Fruit fly (Drosophila melanogaster): ENCODE results near the gene CG31347.
"Not testable (repeated sequence)": the region's sequence is repeated elsewhere in the genome, so short reads cannot be mapped to it uniquely, and the experiment has no call there.

CG31347 gene

DNA sequence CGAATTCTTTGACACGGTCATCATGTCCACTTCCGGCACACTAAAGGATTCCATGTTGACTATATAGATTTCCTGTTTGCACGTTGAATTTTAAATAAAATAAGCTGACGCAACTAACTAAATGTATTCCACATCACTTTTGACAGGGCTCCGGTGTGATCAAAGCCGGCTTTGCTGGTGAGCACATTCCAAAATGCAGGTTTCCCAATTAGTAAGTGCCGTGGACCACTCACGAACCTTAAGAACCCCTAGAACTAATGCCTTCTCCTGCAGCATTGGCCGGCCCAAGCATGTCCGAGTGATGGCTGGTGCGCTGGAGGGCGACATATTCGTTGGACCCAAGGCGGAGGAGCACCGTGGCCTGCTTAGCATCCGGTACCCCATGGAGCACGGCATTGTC, at the start of gene CG31347:
CG31347 (minus strand) TSS at position 101 of the 400 bp plus-strand sequence.
- no peak for TF ChIP-seq CG17801 (GFP tag; optimal IDR thresholded peaks at IDR 0.05; ENCODE audit: partially characterized antibody)

DNA sequence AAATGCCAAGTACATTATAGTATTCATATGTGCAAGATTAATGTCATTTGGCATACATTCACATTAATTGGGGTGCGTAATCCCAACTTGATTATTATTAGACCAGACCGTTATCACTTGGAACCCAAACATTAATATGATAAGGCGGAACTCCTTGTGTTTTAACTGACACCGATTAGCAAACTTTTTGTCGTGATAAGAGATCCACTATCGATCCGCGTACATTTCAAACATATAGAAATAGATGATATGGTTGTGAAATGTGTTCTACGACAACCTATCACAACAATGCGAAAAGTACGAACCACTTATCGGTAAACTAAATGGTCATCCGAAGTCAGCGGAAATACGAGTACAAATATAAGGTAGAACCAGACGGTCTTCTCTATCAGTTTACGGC, 46.9 kb upstream of the CG31347 start, which contains the start of gene Ugt37A2:
Ugt37A2 (plus strand) TSS at position 396 of the 400 bp plus-strand sequence.
- no peak for TF ChIP-seq CG17801 (GFP tag; optimal IDR thresholded peaks at IDR 0.05; ENCODE audit: partially characterized antibody)

DNA sequence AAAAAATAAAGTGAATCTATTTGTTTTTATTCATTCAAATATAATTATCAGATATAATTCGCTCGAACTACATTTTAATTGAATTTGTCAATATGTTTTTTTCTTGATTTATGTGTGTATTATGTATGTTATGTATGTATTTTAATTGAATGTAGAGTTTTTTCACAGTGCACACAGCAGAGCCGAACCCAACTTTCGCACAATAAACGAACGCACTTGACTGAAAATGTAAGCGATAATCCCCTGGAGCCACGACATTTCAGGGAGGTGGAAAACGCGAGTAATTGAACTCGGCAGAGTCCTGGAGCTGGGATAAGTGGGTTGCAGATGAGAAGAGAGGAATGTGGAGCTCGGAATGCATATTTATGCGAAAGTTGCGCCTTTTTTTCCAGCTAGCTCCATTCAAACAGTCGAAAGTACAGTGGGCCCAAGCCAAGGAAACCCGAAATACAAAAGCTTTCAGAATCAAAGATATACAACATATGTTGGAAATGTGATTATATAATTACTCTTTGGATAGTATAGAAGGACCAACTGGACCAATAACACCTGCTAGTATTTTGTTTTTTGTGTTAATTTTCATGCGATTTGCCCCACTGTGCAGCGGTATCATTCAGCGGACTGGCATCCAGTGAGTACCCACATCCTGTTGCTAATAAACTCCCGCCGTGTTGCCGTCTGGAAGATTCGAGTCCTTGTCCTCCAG, 35.7 kb upstream of the CG31347 start:
- TF ChIP-seq CG17801 (GFP tag; optimal IDR thresholded peaks at IDR 0.05; ENCODE audit: partially characterized antibody): no peak

DNA sequence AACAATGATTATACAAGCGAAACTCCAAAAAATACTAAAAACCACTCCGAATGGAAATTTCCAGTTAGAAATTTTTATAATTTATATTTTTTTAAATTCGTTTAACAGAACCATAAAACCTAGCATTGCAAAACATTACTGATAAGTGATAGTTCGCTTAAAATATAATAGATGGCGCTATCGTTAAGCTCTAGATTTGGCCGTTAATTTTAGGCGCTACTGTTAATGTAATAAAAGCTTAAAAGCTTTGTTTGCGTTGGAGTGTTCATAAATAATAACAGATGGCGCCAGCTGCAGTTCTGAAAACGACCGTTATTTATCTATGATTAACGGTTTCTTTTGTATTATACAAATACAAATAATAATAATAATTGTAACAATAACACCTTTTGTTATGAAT, 31.4 kb upstream of the CG31347 start:
- peak; percentile 10 for TF ChIP-seq CG17801 (GFP tag; optimal IDR thresholded peaks at IDR 0.05; ENCODE audit: partially characterized antibody)

DNA sequence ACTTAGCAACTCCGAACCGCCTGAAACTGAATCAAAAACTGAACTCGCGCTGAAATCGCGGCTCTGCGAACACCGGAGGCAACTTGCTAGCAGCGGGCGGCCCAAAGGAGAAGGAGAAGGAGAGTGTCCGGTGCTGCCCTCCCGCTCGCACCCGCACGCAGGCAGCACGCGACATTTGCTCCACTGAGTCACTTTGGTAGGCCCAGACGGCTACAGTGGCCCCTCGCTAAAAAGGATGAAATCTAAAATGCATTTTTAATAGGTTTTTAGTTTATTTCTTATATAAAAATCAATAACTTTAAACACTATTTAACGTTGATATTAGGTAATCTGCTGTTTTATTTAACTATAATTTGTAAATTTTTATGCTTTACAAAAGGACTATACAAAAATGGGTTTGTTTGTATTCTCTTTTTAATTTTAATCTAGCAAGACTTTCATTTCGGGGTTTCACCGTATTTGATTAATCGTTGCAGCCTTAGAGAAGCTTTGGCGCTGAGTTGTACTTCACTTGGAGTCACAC, 30.1 kb upstream of the CG31347 start, which contains the start of gene Men:
Men (minus strand) TSS at position 51 of the 523 bp plus-strand sequence.
- peak; percentile 75 for TF ChIP-seq CG17801 (GFP tag; optimal IDR thresholded peaks at IDR 0.05; ENCODE audit: partially characterized antibody)

DNA sequence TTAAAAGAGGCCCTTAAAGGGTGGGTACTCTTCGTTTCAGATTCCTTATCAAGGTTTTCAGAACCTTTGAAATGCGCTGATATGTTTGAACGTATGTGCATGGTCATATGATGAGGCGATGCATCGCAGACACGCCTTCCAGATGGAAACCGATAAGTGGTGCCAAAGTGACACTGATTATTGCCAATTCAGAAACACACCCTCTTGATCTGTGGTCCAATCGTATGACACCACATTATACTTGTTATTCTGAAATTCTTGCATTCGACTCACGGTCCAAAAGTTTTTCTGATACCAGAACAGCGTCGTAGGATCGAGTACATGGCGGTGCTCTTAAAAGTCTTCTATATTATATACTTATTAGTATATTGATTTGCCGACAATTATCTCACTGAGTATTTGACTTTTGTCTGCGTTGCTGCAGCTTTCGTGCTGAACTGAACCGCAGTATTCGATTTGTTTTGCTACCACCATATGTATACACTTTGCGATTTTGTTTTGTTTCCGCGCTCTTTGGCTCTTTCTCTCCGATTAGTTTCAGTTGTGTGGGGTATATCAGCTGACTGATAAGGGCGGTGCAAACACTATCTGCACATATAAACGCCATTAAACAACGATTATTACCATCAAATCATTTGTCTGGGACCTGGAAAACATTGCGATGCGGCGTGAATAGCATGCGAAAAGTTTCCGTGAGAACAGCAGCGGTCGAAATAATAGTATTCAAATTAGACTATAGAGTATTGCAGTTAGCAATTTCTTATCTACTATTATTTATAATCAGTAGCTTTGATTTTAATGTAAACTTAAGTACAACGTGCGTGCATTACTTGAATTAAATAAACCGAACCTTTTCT, 28.2 kb upstream of the CG31347 start:
- no peak for TF ChIP-seq CG17801 (GFP tag; optimal IDR thresholded peaks at IDR 0.05; ENCODE audit: partially characterized antibody)

DNA sequence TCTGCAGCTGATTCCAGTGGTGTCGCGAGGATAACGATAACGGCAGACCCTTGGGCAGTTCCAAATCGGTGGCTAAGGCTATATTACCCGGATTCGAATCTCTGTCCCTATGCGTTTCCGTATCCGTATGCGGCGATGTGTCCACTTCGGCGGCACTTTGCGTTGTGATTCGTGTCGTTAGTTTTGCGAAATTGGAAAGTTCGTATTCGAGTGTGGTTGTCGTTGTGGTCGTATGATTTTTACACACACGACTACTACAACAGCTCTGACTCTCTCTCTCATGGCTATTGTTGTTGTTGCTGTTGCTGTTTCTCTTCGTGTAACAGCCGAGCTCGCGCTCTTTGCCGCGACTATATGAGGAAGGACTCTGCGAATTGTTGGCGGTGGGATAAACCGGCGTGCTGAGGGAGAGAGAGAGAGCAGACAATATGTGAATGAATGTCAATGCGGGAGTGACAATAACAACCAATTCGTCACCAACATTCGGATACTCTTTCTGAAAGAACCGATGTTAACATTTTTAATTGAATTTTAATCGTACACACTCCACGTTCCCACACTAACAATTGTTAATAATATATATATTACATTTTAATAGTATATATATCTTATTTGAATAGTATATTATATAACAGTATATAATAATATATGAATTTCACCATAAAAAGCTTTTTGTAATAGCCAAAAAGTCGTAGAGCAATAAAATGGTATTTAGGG, 27.4 kb upstream of the CG31347 start:
- TF ChIP-seq CG17801 (GFP tag; optimal IDR thresholded peaks at IDR 0.05; ENCODE audit: partially characterized antibody): peak; percentile 68

DNA sequence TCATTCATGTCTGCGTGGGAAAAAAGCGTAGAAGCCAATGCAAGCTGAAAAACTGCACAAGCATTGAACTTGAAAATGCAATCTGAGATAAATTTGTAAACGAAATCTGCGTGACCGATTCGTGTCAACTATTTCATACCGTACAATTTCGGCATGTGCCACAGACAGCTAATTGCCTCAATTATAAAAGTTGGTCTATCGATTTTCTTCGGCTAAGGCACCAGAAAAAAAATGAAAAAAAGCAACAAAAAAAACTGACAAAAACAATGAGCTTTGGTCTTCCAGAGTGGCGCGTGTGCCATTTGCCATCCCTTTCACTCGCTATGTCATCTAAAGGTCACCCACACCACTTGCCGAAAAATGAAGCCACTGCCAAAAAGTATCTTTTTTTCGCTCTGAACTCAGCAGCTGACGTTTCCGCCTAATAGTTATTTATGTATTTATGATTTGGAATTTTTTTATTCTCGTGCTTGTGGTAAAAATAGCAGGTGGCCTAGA, 26.2 kb upstream of the CG31347 start:
- TF ChIP-seq CG17801 (GFP tag; optimal IDR thresholded peaks at IDR 0.05; ENCODE audit: partially characterized antibody): no peak

DNA sequence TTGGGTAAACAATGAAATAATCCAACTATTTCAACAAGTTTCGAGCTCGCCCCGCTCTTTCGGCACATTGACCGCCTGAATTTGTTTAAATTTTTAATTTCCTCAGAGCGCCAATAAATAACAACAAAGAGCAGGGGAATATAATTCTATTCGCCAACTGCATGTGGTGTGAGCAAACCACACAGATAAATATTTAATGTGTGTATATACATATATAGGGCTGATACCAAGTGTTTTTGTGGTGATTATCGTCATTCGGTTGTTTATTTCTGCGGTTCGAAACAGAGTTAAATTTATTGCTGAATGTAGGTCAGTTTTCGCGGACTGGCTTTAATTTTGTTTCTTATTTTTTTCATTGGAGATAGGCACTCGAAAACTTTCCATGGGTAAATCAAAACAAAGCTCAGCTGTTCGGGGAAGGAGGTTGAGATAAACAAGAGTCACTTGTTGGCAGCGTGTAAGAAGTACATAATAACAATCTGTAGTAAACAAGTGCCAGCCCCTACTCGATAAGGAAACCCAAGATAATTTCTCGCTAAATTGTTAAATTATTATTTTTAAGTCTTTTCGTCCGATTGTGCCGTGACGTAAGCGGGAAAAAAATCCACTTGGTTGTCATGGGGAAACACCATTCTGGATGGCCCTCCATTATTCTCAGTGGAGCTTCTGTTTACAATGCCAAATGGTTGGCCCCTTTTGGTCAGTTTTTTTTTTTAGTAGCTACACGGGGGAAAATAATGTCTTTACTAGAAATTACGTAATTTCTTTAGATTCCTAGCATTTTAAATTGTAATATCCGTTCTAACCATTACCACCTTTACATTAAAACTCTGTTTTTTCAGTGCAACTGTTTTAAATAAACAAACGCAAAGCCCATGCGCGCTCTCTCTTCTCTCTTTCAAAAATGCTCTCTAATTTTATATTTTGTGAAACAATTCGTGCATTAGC, 25.5 kb upstream of the CG31347 start:
- TF ChIP-seq CG17801 (GFP tag; optimal IDR thresholded peaks at IDR 0.05; ENCODE audit: partially characterized antibody): peak; percentile 30

DNA sequence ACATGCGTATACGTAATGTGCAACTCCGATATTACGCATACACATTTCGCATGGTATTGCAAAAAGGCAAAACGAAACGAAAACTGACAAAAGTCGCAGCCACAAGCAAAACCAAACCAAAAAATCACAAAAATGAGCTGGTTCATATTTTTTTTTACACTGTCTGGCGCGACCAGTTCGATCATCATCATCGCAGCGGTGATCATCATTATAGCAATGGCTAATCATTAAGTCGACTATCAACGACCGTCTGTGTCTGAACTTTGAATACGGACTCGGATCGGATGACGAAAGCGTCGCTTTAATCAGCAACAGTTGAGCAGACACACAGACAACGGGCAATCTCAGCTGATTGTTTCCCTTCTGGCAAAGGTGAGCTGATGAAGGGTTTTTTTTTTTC, 24.5 kb upstream of the CG31347 start:
- no peak for TF ChIP-seq CG17801 (GFP tag; optimal IDR thresholded peaks at IDR 0.05; ENCODE audit: partially characterized antibody)

DNA sequence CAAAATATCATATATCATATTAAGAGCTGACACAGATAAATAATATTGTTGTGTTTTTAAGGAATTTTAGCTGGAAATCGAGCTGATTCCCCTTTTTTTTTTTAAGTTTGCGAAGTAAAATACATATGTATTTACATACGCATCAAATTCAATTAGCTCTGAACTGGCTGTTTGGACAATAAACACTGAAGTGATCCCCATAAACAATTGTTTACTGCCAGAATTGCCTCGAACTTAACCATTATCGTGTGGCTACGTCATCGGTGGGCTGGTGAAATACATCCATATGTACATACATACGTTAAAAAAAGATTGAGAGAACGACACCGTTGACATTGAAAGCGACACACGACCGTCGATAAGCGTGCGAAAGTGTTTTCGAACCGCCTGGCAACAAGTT, 23.9 kb upstream of the CG31347 start:
- TF ChIP-seq CG17801 (GFP tag; optimal IDR thresholded peaks at IDR 0.05; ENCODE audit: partially characterized antibody): peak; percentile 5

DNA sequence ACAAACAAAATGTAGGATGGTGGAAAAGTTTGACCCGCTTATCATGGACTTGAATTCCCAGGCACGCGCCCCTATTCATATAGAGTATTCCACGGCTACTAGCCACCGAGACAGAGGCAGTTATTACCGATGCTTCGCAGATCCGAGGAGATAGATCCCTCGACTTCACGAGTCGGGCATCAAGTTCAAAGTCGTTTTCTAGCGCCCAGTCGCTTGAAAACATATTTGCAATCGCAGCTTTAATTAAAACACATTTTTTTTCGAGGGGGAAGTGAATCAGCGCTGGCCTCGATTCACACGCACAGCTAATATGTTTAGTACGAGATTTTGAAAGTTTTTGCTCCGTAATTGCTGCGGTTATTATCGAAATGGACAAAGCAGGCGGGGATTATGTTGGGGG, 22.9 kb upstream of the CG31347 start:
- no peak for TF ChIP-seq CG17801 (GFP tag; optimal IDR thresholded peaks at IDR 0.05; ENCODE audit: partially characterized antibody)

DNA sequence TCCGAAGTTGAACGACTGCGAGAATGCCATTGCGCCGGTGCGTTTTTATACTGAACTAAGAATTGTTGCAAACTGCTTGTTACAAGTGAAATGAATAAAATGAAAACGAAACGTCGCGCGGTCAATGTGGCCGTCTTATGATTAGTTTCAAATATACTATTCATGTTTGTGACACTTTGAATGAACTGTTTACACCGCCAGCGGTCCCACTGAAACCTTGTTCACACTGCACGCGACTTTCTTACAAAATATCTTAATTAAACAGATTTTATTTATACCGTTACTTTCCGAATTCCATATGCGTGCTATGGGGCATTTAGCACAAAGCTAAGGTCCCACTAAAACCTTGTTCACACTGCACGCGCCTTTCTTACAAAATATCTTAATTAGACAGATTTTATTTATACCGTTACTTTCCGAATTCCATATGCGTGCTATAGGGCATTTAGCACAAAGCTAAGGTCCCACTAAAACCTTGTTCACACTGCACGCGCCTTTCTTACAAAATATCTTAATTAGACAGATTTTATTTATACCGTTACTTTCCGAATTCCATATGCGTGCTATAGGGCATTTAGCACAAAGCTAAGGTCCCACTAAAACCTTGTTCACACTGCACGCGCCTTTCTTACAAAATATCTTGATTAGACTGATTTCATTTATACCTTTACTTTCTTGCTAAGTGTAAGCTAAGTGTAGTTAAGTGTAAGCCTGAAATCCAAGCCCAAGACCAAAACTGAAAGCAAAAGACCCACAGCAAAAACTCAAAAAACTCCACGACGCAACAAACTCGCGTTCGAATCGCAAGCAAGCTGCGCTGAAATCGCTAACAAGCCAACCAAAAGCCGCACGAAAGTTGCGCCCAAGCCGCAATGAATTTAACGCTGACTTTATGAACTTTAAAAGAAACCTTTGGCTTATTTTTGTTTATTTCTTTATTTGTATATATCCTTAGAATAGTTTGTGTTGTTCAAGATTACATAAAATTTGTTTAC, 20.1 kb upstream of the CG31347 start, which contains the start of gene PolQ:
PolQ (minus strand) TSS at position 122 of the 995 bp plus-strand sequence.
- not testable (repeated sequence) for TF ChIP-seq CG17801 (GFP tag; optimal IDR thresholded peaks at IDR 0.05; ENCODE audit: partially characterized antibody)

Data from ovary, adult (tissue).